Worm (Caenorhabditis elegans) whole organism, mixed stage, embryonic: ENCODE data around the gene rpl-26.

Experiments used
- M03D4.4 ChIP-seq: sonication (generic microtip); optimal IDR thresholded peaks from 2 replicates; lab custom pipeline; 2017; ENCODE audit warnings: mild to moderate bottlenecking, missing genetic modification characterization, missing compliant biosample characterization
- bed-3 ChIP-seq: fragments of 200-800 bp; sonication (Bioruptor generic); optimal IDR thresholded peaks from 3 replicates; lab custom pipeline; 2018; ENCODE audit warnings: mild to moderate bottlenecking, missing genetic modification characterization, moderate library complexity, missing compliant biosample characterization
- blmp-1 ChIP-seq: fragments of 150-350 bp; optimal IDR thresholded peaks from 2 replicates; lab custom pipeline; 2014; ENCODE audit warnings: missing biosample characterization, missing genetic modification characterization
- ceh-39 ChIP-seq: fragments of 150-350 bp; optimal IDR thresholded peaks from 2 replicates; lab custom pipeline; 2014; ENCODE audit warnings: missing biosample characterization, missing genetic modification characterization
- ceh-43 ChIP-seq: fragments of 200-800 bp; sonication (Bioruptor generic); optimal IDR thresholded peaks from 2 replicates; lab custom pipeline; 2018; ENCODE audit warnings: mild to moderate bottlenecking, missing genetic modification characterization, moderate library complexity, missing compliant biosample characterization
- ceh-83 ChIP-seq: fragments of 200-800 bp; sonication (Bioruptor generic); optimal IDR thresholded peaks from 2 replicates; lab custom pipeline; 2018; ENCODE audit warnings: mild to moderate bottlenecking, missing genetic modification characterization, missing compliant biosample characterization
- ces-1 ChIP-seq: fragments of 150-350 bp; optimal IDR thresholded peaks from 2 replicates; lab custom pipeline; 2014; ENCODE audit warnings: missing biosample characterization, missing genetic modification reagents, missing genetic modification characterization
- cnd-1 ChIP-seq: fragments of 200-800 bp; sonication (Bioruptor generic); optimal IDR thresholded peaks from 2 replicates; lab custom pipeline; 2018; ENCODE audit warnings: mild to moderate bottlenecking, missing genetic modification characterization, missing compliant biosample characterization
- drap-1 ChIP-seq: fragments of 200-800 bp; sonication (Bioruptor generic); optimal IDR thresholded peaks from 3 replicates; lab custom pipeline; 2018; ENCODE audit warnings: mild to moderate bottlenecking, missing genetic modification characterization, missing compliant biosample characterization
- elt-1 ChIP-seq: sonication (generic microtip); optimal IDR thresholded peaks from 2 replicates; lab custom pipeline; 2017; ENCODE audit warnings: missing genetic modification characterization, mild to moderate bottlenecking, missing compliant biosample characterization, antibody characterized with exemption, moderate library complexity, borderline replicate concordance; ENCODE audit not compliant: insufficient read depth
- elt-3 ChIP-seq: fragments of 150-350 bp; optimal IDR thresholded peaks from 2 replicates; lab custom pipeline; 2014; ENCODE audit warnings: missing biosample characterization, missing genetic modification characterization
- flh-1 ChIP-seq: fragments of 200-800 bp; sonication (Bioruptor generic); optimal IDR thresholded peaks from 2 replicates; lab custom pipeline; 2018; ENCODE audit warnings: mild to moderate bottlenecking, missing genetic modification characterization, moderate library complexity, missing compliant biosample characterization
- ham-2 ChIP-seq: fragments of 200-800 bp; sonication (Bioruptor generic); optimal IDR thresholded peaks from 2 replicates; lab custom pipeline; 2018; ENCODE audit warnings: mild to moderate bottlenecking, missing genetic modification characterization, missing compliant biosample characterization
- hlh-1 ChIP-seq: fragments of 150-350 bp; optimal IDR thresholded peaks from 2 replicates; lab custom pipeline; 2014; ENCODE audit warnings: missing biosample characterization, missing genetic modification reagents, missing genetic modification characterization
- lin-13 ChIP-seq: fragments of 150-350 bp; optimal IDR thresholded peaks from 2 replicates; lab custom pipeline; 2014; ENCODE audit warnings: missing biosample characterization, missing genetic modification characterization
- lin-32 ChIP-seq: fragments of 200-800 bp; sonication (Bioruptor generic); optimal IDR thresholded peaks from 2 replicates; lab custom pipeline; 2018; ENCODE audit warnings: mild to moderate bottlenecking, missing genetic modification characterization, missing compliant biosample characterization
- lsy-2 ChIP-seq: fragments of 150-350 bp; optimal IDR thresholded peaks from 2 replicates; lab custom pipeline; 2014; ENCODE audit warnings: missing biosample characterization, missing genetic modification characterization
- mab-5 ChIP-seq: fragments of 150-350 bp; optimal IDR thresholded peaks from 2 replicates; lab custom pipeline; 2014; ENCODE audit warnings: missing biosample characterization, missing genetic modification characterization
- mep-1 ChIP-seq: fragments of 150-350 bp; optimal IDR thresholded peaks from 2 replicates; lab custom pipeline; 2017; ENCODE audit warnings: missing biosample characterization, missing genetic modification reagents, missing genetic modification characterization, inconsistent platforms
- mls-2 ChIP-seq: sonication (generic microtip); optimal IDR thresholded peaks from 2 replicates; lab custom pipeline; 2016; ENCODE audit warnings: mild to moderate bottlenecking, missing genetic modification characterization, moderate library complexity, missing compliant biosample characterization
- nhr-12 ChIP-seq: fragments of 150-350 bp; optimal IDR thresholded peaks from 2 replicates; lab custom pipeline; 2014; ENCODE audit warnings: missing biosample characterization, missing genetic modification characterization
- nhr-2 ChIP-seq: fragments of 150-350 bp; optimal IDR thresholded peaks from 2 replicates; lab custom pipeline; 2014; ENCODE audit warnings: missing biosample characterization, missing genetic modification characterization
- nhr-237 ChIP-seq: fragments of 150-350 bp; optimal IDR thresholded peaks from 2 replicates; lab custom pipeline; 2014; ENCODE audit warnings: missing biosample characterization, missing genetic modification characterization
- nhr-28 ChIP-seq: fragments of 150-350 bp; optimal IDR thresholded peaks from 2 replicates; lab custom pipeline; 2014; ENCODE audit warnings: missing biosample characterization, missing genetic modification characterization
- nhr-76 ChIP-seq: sonication (generic microtip); optimal IDR thresholded peaks from 2 replicates; lab custom pipeline; 2017; ENCODE audit warnings: missing biosample characterization, missing genetic modification characterization
- pha-4 ChIP-seq: fragments of 150-350 bp; optimal IDR thresholded peaks from 2 replicates; lab custom pipeline; 2018; ENCODE audit warnings: missing biosample characterization, missing genetic modification reagents, missing genetic modification characterization
- sem-2 ChIP-seq: fragments of 200-800 bp; sonication (Bioruptor generic); optimal IDR thresholded peaks from 2 replicates; lab custom pipeline; 2018; ENCODE audit warnings: mild to moderate bottlenecking, missing genetic modification characterization, missing compliant biosample characterization
- snpc-4 ChIP-seq: fragments of 150-350 bp; optimal IDR thresholded peaks from 2 replicates; lab custom pipeline; 2014; ENCODE audit warnings: missing biosample characterization, missing genetic modification characterization
- sptf-1 ChIP-seq: sonication (generic microtip); optimal IDR thresholded peaks from 2 replicates; lab custom pipeline; 2017; ENCODE audit warnings: mild to moderate bottlenecking, missing genetic modification characterization, moderate library complexity, missing compliant biosample characterization
- tbx-8 ChIP-seq: fragments of 200-800 bp; sonication (Bioruptor generic); optimal IDR thresholded peaks from 2 replicates; lab custom pipeline; 2018; ENCODE audit warnings: mild to moderate bottlenecking, missing genetic modification characterization, moderate library complexity, missing compliant biosample characterization
- unc-120 ChIP-seq: sonication (generic microtip); optimal IDR thresholded peaks from 2 replicates; lab custom pipeline; 2017; ENCODE audit warnings: missing genetic modification characterization, missing compliant biosample characterization; ENCODE audit not compliant: poor library complexity, severe bottlenecking
- unc-39 ChIP-seq: fragments of 150-350 bp; optimal IDR thresholded peaks from 2 replicates; lab custom pipeline; 2014; ENCODE audit warnings: missing biosample characterization, missing genetic modification characterization
- unc-62 ChIP-seq: fragments of 150-350 bp; optimal IDR thresholded peaks from 2 replicates; lab custom pipeline; 2014; ENCODE audit warnings: missing biosample characterization, missing genetic modification reagents, missing genetic modification characterization
- zip-8 ChIP-seq: fragments of 150-350 bp; optimal IDR thresholded peaks from 2 replicates; lab custom pipeline; 2014; ENCODE audit warnings: missing biosample characterization, missing genetic modification characterization
- ztf-11 ChIP-seq: fragments of 150-350 bp; optimal IDR thresholded peaks from 2 replicates; lab custom pipeline; 2014; ENCODE audit warnings: missing biosample characterization, missing genetic modification characterization

Gene rpl-26

DNA sequence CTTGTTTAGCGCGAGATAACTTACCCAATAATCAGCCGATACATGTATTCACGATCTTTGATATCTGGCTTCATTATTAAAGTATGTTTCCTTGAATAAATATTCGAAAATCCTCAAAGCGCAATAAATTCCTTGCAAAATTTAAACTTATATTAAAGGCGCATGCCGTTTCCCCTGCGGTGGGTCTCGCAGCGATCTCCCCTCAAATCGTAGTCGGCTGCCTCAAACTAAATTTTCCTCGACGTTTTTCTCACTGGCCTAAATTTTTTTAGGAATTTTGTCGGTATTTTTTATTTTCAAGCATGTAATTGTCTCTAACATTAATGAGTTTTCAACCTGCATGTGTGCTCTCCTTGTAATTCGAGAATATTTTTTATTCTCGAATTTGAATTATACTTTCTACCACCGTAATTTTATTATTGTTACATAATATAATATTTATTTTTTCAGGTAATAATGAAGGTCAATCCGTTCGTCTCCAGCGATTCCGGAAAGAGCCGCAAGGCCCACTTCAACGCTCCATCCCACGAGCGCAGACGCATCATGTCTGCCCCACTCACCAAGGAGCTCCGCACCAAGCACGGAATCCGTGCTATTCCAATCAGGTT is at the start of gene rpl-26, which contains the start of gene cpf-1:
TSS of gene rpl-26 (plus strand) at position 449 of the 608 bp plus-strand sequence.
TSS of gene cpf-1 (minus strand) at position 104 of the 608 bp plus-strand sequence.
- no peak for TF ChIP-seq nhr-12 (tag; lab: Kevin White, UChicago)
- TF ChIP-seq nhr-76 (tag; lab: Kevin White, UChicago) = no peak
- TF ChIP-seq tbx-8 (GFP tag; lab: Kevin White, UChicago) = no peak
- TF ChIP-seq lsy-2 = peak; percentile 78
- peak; percentile 49 for TF ChIP-seq ces-1 (GFP tag; lab: Kevin White, UChicago)
- TF ChIP-seq mab-5 (tag; lab: Kevin White, UChicago) = no peak
- TF ChIP-seq mep-1 (tag; lab: Kevin White, UChicago) = peak; percentile 74
- peak; percentile 32 for TF ChIP-seq pha-4 (tag; lab: Kevin White, UChicago)
- no peak for TF ChIP-seq cnd-1
- TF ChIP-seq nhr-237 = peak; percentile 54
- peak; percentile 1 for TF ChIP-seq hlh-1
- no peak for TF ChIP-seq lin-32 (GFP tag; lab: Kevin White, UChicago)
- TF ChIP-seq ceh-39 (tag; lab: Kevin White, UChicago) = peak; percentile 7
- TF ChIP-seq ham-2 (GFP tag; lab: Kevin White, UChicago) = no peak

ce11 chrII:8554568-8554967 is 48.0 kb upstream of the rpl-26 start:
- TF ChIP-seq drap-1 (GFP tag; lab: Kevin White, UChicago) (no peak), mab-5 (tag; lab: Kevin White, UChicago) (no peak), elt-1 (tag; lab: Kevin White, UChicago) (no peak), lsy-2 (no peak), M03D4.4 (tag; lab: Kevin White, UChicago) (no peak), ceh-39 (tag; lab: Kevin White, UChicago) (no peak), lin-32 (GFP tag; lab: Kevin White, UChicago) (no peak), snpc-4 (tag; lab: Kevin White, UChicago) (no peak), ces-1 (GFP tag; lab: Kevin White, UChicago) (no peak), pha-4 (tag; lab: Kevin White, UChicago) (no peak), bed-3 (no peak), hlh-1 (no peak), nhr-12 (tag; lab: Kevin White, UChicago) (no peak), ztf-11 (tag; lab: Kevin White, UChicago) (no peak), mep-1 (tag; lab: Kevin White, UChicago) (no peak), ceh-83 (GFP tag; lab: Kevin White, UChicago) (no peak), cnd-1 (no peak), unc-120 (no peak), ceh-43 (GFP tag; lab: Kevin White, UChicago) (no peak), blmp-1 (tag; lab: Kevin White, UChicago) (no peak)

ce11 chrII:8556166-8556565 is 46.4 kb upstream of the rpl-26 start, which contains the start of gene glb-27:
Gene glb-27, minus strand, starts transcription at chrII:8556266.
- TF ChIP-seq flh-1 (GFP tag; lab: Kevin White, UChicago) = no peak

DNA sequence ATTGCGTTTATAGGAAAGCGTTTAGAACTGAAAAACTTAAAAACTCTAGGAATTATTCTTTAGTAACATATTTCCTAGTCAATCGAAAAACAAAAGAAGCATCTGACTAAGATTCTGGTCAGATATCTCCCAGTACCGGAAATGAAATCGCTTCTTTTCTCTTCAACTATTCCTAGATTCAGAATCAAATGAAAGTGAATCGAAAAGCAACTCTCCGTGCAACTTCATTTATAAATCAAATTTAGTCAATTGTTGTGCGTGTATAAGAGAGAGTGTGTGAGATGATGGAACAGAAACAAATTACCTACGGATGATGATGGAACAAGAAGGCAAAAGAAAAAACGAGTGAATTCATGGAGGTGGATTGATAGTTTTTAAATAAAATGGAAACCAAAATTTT is 43.4 kb upstream of the rpl-26 start:
- TF ChIP-seq lin-13 (tag; lab: Kevin White, UChicago) (no peak), nhr-28 (tag; lab: Kevin White, UChicago) (no peak), ces-1 (GFP tag; lab: Kevin White, UChicago) (peak; percentile 96), nhr-237 (no peak), sem-2 (no peak), ceh-43 (GFP tag; lab: Kevin White, UChicago) (no peak)

- TF ChIP-seq mep-1 (tag; lab: Kevin White, UChicago) = peak; percentile 100
- TF ChIP-seq hlh-1 = peak; percentile 91
- peak; percentile 59 for TF ChIP-seq unc-39 (tag; lab: Kevin White, UChicago)
- peak; percentile 98 for TF ChIP-seq nhr-237
- peak; percentile 82 for TF ChIP-seq M03D4.4 (tag; lab: Kevin White, UChicago)
- peak; percentile 85 for TF ChIP-seq unc-62
- no peak for TF ChIP-seq blmp-1 (tag; lab: Kevin White, UChicago)
- TF ChIP-seq elt-1 (tag; lab: Kevin White, UChicago) = peak; percentile 6
- TF ChIP-seq unc-120 = peak; percentile 95
- peak; percentile 91 for TF ChIP-seq sptf-1
- TF ChIP-seq nhr-2 = peak; percentile 82
- TF ChIP-seq ceh-39 (tag; lab: Kevin White, UChicago) = peak; percentile 99
- TF ChIP-seq sem-2 = peak; percentile 21
- peak; percentile 69 for TF ChIP-seq ham-2 (GFP tag; lab: Kevin White, UChicago)
- no peak for TF ChIP-seq snpc-4 (tag; lab: Kevin White, UChicago)
- TF ChIP-seq ceh-83 (GFP tag; lab: Kevin White, UChicago) = peak; percentile 78
- TF ChIP-seq elt-3 = peak; percentile 87
- TF ChIP-seq flh-1 (GFP tag; lab: Kevin White, UChicago) = no peak
- peak; percentile 61 for TF ChIP-seq zip-8
- TF ChIP-seq nhr-28 (tag; lab: Kevin White, UChicago) = peak; percentile 48
- peak; percentile 100 for TF ChIP-seq pha-4 (tag; lab: Kevin White, UChicago)
- peak; percentile 93 for TF ChIP-seq lsy-2
- TF ChIP-seq lin-32 (GFP tag; lab: Kevin White, UChicago) = peak; percentile 59
- peak; percentile 72 for TF ChIP-seq ztf-11 (tag; lab: Kevin White, UChicago)
- TF ChIP-seq cnd-1 = peak; percentile 88
- peak; percentile 81 for TF ChIP-seq mls-2
- TF ChIP-seq mab-5 (tag; lab: Kevin White, UChicago) = peak; percentile 33
- peak; percentile 72 for TF ChIP-seq ces-1 (GFP tag; lab: Kevin White, UChicago)
- peak; percentile 64 for TF ChIP-seq ceh-43 (GFP tag; lab: Kevin White, UChicago)
- peak; percentile 30 for TF ChIP-seq tbx-8 (GFP tag; lab: Kevin White, UChicago)
- TF ChIP-seq nhr-12 (tag; lab: Kevin White, UChicago) = peak; percentile 73
- TF ChIP-seq drap-1 (GFP tag; lab: Kevin White, UChicago) = peak; percentile 92
- TF ChIP-seq nhr-76 (tag; lab: Kevin White, UChicago) = peak; percentile 34
Observed at ce11 chrII:8561227-8561626, 41.4 kb upstream of the rpl-26 start, which contains the start of gene iff-2. Gene iff-2, minus strand, starts transcription at chrII:8561367.
